Worm (Caenorhabditis elegans): ENCODE measurements around the gene C17B7.3.

- TF ChIP-seq snpc-4 (tag; optimal IDR thresholded peaks at IDR 0.05) (no peak), unc-62 (GFP tag; optimal IDR thresholded peaks at IDR 0.05) (no peak), egl-27 (tag; optimal IDR thresholded peaks at IDR 0.05) (peak; percentile 17), blmp-1 (tag; optimal IDR thresholded peaks at IDR 0.05; ENCODE audit: insufficient read depth) (no peak), ztf-11 (tag; optimal IDR thresholded peaks at IDR 0.05) (no peak)
Measured at ce11 chrV:3388299-3388698, 45.7 kb downstream of the C17B7.3 start.

Measured in whole organism, L2 larva.